Fruit fly (Drosophila melanogaster) whole organism, prepupa: Measurements from ENCODE around the gene CG12502.

ENCODE experiments used
- Blimp-1 ChIP-seq: fragments of 200-800 bp; sonication (Bioruptor generic); optimal IDR thresholded peaks from 3 replicates; lab custom pipeline; 2017; ENCODE audit warnings: missing biosample characterization, missing genetic modification characterization, mild to moderate bottlenecking, moderate library complexity, missing genetic modification reagents
- CG10631 ChIP-seq: fragments of 200-800 bp; sonication (Bioruptor generic); optimal IDR thresholded peaks from 2 replicates; lab custom pipeline; 2016; ENCODE audit warnings: missing biosample characterization, missing genetic modification characterization
- CG10669 ChIP-seq: fragments of 200-800 bp; sonication (Bioruptor generic); optimal IDR thresholded peaks from 3 replicates; lab custom pipeline; 2018; ENCODE audit warnings: missing biosample characterization, mild to moderate bottlenecking, missing genetic modification characterization, moderate library complexity
- CG11294 ChIP-seq: fragments of 200-800 bp; sonication (Bioruptor generic); IDR thresholded peaks from 2 replicates; pipeline ENCODE4 v1.3.6; 2022; ENCODE audit warnings: missing biosample characterization, missing genetic modification characterization
- CG11762 ChIP-seq: fragments of 200-800 bp; sonication (Bioruptor generic); optimal IDR thresholded peaks from 3 replicates; lab custom pipeline; 2016; ENCODE audit warnings: missing biosample characterization, missing genetic modification characterization; ENCODE audit not compliant: insufficient read depth
- CG11902 ChIP-seq: fragments of 200-800 bp; sonication (Bioruptor generic); optimal IDR thresholded peaks from 3 replicates; lab custom pipeline; 2016; ENCODE audit warnings: missing biosample characterization, missing genetic modification characterization
- CG15336 ChIP-seq: fragments of 200-800 bp; sonication (Bioruptor generic); IDR thresholded peaks from 2 replicates; pipeline ENCODE4 v1.3.6; 2022; ENCODE audit warnings: missing biosample characterization, missing genetic modification characterization
- CG1621 ChIP-seq: fragments of 200-800 bp; sonication (Bioruptor generic); optimal IDR thresholded peaks from 3 replicates; lab custom pipeline; 2018; ENCODE audit warnings: missing biosample characterization, mild to moderate bottlenecking, missing genetic modification characterization
- CG16779 ChIP-seq: fragments of 200-800 bp; sonication (Bioruptor generic); optimal IDR thresholded peaks from 3 replicates; lab custom pipeline; 2017; ENCODE audit warnings: missing biosample characterization, mild to moderate bottlenecking, missing genetic modification characterization
- CG3032 ChIP-seq: fragments of 200-800 bp; optimal IDR thresholded peaks from 2 replicates; lab custom pipeline; 2019; ENCODE audit warnings: missing biosample characterization, mild to moderate bottlenecking, missing genetic modification characterization, moderate library complexity
- CG31627 ChIP-seq: fragments of 200-800 bp; sonication (Bioruptor generic); optimal IDR thresholded peaks from 3 replicates; lab custom pipeline; 2016; ENCODE audit warnings: missing biosample characterization, missing genetic modification characterization
- CG32006 ChIP-seq: fragments of 200-800 bp; sonication (Bioruptor generic); optimal IDR thresholded peaks from 3 replicates; lab custom pipeline; 2017; ENCODE audit warnings: missing biosample characterization, mild to moderate bottlenecking, missing genetic modification characterization
- CG34406 ChIP-seq: fragments of 200-800 bp; sonication (Bioruptor generic); optimal IDR thresholded peaks from 3 replicates; lab custom pipeline; 2016; ENCODE audit warnings: missing biosample characterization, missing genetic modification characterization
- CG3919 ChIP-seq: fragments of 200-800 bp; sonication (Bioruptor generic); optimal IDR thresholded peaks from 3 replicates; lab custom pipeline; 2016; ENCODE audit warnings: missing biosample characterization, missing genetic modification characterization
- CG4318 ChIP-seq: fragments of 200-800 bp; sonication (Bioruptor generic); optimal IDR thresholded peaks from 3 replicates; lab custom pipeline; 2017; ENCODE audit warnings: missing biosample characterization, mild to moderate bottlenecking, missing genetic modification characterization
- CG6163 ChIP-seq: fragments of 200-800 bp; sonication (Bioruptor generic); IDR thresholded peaks from 3 replicates; pipeline ENCODE4 v1.3.6; 2022; ENCODE audit warnings: missing biosample characterization, missing genetic modification characterization
- CG6792 ChIP-seq: fragments of 200-800 bp; sonication (Bioruptor generic); optimal IDR thresholded peaks from 3 replicates; lab custom pipeline; 2016; ENCODE audit warnings: missing biosample characterization, missing genetic modification characterization
- CG6808 ChIP-seq: fragments of 200-800 bp; sonication (Bioruptor generic); optimal IDR thresholded peaks from 3 replicates; lab custom pipeline; 2017; ENCODE audit warnings: missing biosample characterization, missing genetic modification characterization, mild to moderate bottlenecking, moderate library complexity, missing genetic modification reagents
- CG6854 ChIP-seq: fragments of 200-800 bp; sonication (Bioruptor generic); optimal IDR thresholded peaks from 2 replicates; lab custom pipeline; 2017; ENCODE audit warnings: missing biosample characterization, mild to moderate bottlenecking, missing genetic modification characterization
- CG7368 ChIP-seq: fragments of 200-800 bp; sonication (Bioruptor generic); optimal IDR thresholded peaks from 3 replicates; lab custom pipeline; 2016; ENCODE audit warnings: missing biosample characterization, missing genetic modification characterization
- CG8119 ChIP-seq: fragments of 200-800 bp; sonication (Bioruptor generic); IDR thresholded peaks from 3 replicates; pipeline ENCODE4 v1.3.6; 2022; ENCODE audit warnings: missing biosample characterization, missing genetic modification characterization
- CG8319 ChIP-seq: fragments of 200-800 bp; sonication (Bioruptor generic); optimal IDR thresholded peaks from 3 replicates; lab custom pipeline; 2016; ENCODE audit warnings: missing biosample characterization, missing genetic modification characterization
- CG8632 ChIP-seq: fragments of 200-800 bp; sonication (Bioruptor generic); optimal IDR thresholded peaks from 3 replicates; lab custom pipeline; 2016; ENCODE audit warnings: missing biosample characterization, missing genetic modification characterization
- CG9139 ChIP-seq: fragments of 200-800 bp; sonication (Bioruptor generic); optimal IDR thresholded peaks from 3 replicates; lab custom pipeline; 2017; ENCODE audit warnings: missing biosample characterization, mild to moderate bottlenecking, missing genetic modification characterization
- Eip78C ChIP-seq: fragments of 200-800 bp; sonication (Bioruptor generic); peaks from one replicate; lab custom pipeline; 2016; ENCODE audit warnings: missing biosample characterization, missing genetic modification characterization
- Eip93F ChIP-seq: fragments of 200-800 bp; sonication (Bioruptor generic); optimal IDR thresholded peaks from 2 replicates; lab custom pipeline; 2016; ENCODE audit warnings: missing biosample characterization, mild to moderate bottlenecking, missing genetic modification characterization
- Ets21C ChIP-seq: fragments of 200-800 bp; sonication (Bioruptor generic); optimal IDR thresholded peaks from 3 replicates; lab custom pipeline; 2016; ENCODE audit warnings: missing biosample characterization, missing genetic modification characterization
- Gug ChIP-seq: fragments of 200-800 bp; sonication (Bioruptor generic); IDR thresholded peaks from 2 replicates; pipeline ENCODE4 v1.3.6; 2022; ENCODE audit warnings: missing biosample characterization, missing genetic modification characterization
- Hr38 ChIP-seq: sonication (Bioruptor generic); optimal IDR thresholded peaks from 2 replicates; lab custom pipeline; 2016; ENCODE audit warnings: missing biosample characterization, missing genetic modification characterization
- Hr4 ChIP-seq: fragments of 200-800 bp; sonication (Bioruptor generic); optimal IDR thresholded peaks from 3 replicates; lab custom pipeline; 2016; ENCODE audit warnings: missing biosample characterization, missing genetic modification characterization
- Lpt ChIP-seq: fragments of 200-800 bp; sonication (Bioruptor generic); optimal IDR thresholded peaks from 3 replicates; lab custom pipeline; 2016; ENCODE audit warnings: missing biosample characterization, missing genetic modification characterization
- Met ChIP-seq: fragments of 200-800 bp; sonication (Bioruptor generic); optimal IDR thresholded peaks from 3 replicates; lab custom pipeline; 2016; ENCODE audit warnings: missing biosample characterization, missing genetic modification characterization
- Smox ChIP-seq: fragments of 200-800 bp; sonication (Bioruptor generic); optimal IDR thresholded peaks from 3 replicates; lab custom pipeline; 2016; ENCODE audit warnings: missing biosample characterization, missing genetic modification characterization
- Sox102F ChIP-seq: fragments of 200-800 bp; sonication (Bioruptor generic); optimal IDR thresholded peaks from 2 replicates; lab custom pipeline; 2016; ENCODE audit warnings: missing biosample characterization, mild to moderate bottlenecking, missing genetic modification characterization
- Sox14 ChIP-seq: fragments of 200-800 bp; sonication (Bioruptor generic); optimal IDR thresholded peaks from 3 replicates; lab custom pipeline; 2016; ENCODE audit warnings: missing biosample characterization, missing genetic modification characterization
- Sox15 ChIP-seq: fragments of 200-800 bp; sonication (Bioruptor generic); optimal IDR thresholded peaks from 3 replicates; lab custom pipeline; 2016; ENCODE audit warnings: missing biosample characterization, missing genetic modification characterization
- achi ChIP-seq: fragments of 200-800 bp; sonication (Bioruptor generic); optimal IDR thresholded peaks from 3 replicates; lab custom pipeline; 2016; ENCODE audit warnings: missing biosample characterization, missing genetic modification characterization
- acj6 ChIP-seq: fragments of 200-800 bp; sonication (Bioruptor generic); optimal IDR thresholded peaks from 3 replicates; lab custom pipeline; 2016; ENCODE audit warnings: missing biosample characterization, missing genetic modification characterization
- dac ChIP-seq: fragments of 200-800 bp; sonication (Bioruptor generic); optimal IDR thresholded peaks from 2 replicates; lab custom pipeline; 2017; ENCODE audit warnings: missing biosample characterization, mild to moderate bottlenecking, missing genetic modification characterization
- dsx ChIP-seq: fragments of 200-800 bp; optimal IDR thresholded peaks from 3 replicates; lab custom pipeline; 2019; ENCODE audit warnings: missing biosample characterization, mild to moderate bottlenecking, missing genetic modification characterization, moderate library complexity; ENCODE audit not compliant: poor library complexity, severe bottlenecking
- eg ChIP-seq: fragments of 200-800 bp; sonication (Bioruptor generic); IDR thresholded peaks from 3 replicates; pipeline ENCODE4 v1.3.6; 2022; ENCODE audit warnings: missing biosample characterization, missing genetic modification characterization
- esn ChIP-seq: fragments of 200-800 bp; sonication (Bioruptor generic); optimal IDR thresholded peaks from 2 replicates; lab custom pipeline; 2016; ENCODE audit warnings: missing biosample characterization, mild to moderate bottlenecking, missing genetic modification characterization, moderate library complexity
- fd59A ChIP-seq: fragments of 200-800 bp; sonication (Bioruptor generic); optimal IDR thresholded peaks from 2 replicates; lab custom pipeline; 2017; ENCODE audit warnings: missing biosample characterization, mild to moderate bottlenecking, missing genetic modification characterization, missing genetic modification reagents
- lz ChIP-seq: fragments of 200-800 bp; sonication (Bioruptor generic); optimal IDR thresholded peaks from 3 replicates; lab custom pipeline; 2016; ENCODE audit warnings: missing biosample characterization, missing genetic modification characterization
- net ChIP-seq: fragments of 200-800 bp; sonication (Bioruptor generic); optimal IDR thresholded peaks from 3 replicates; lab custom pipeline; 2016; ENCODE audit warnings: missing biosample characterization, missing genetic modification characterization
- pdm3 ChIP-seq: fragments of 200-800 bp; sonication (Bioruptor generic); optimal IDR thresholded peaks from 3 replicates; lab custom pipeline; 2016; ENCODE audit warnings: missing biosample characterization, missing genetic modification characterization
- salr ChIP-seq, 2 experiments: fragments of 200-800 bp; sonication (Bioruptor generic); optimal IDR thresholded peaks; 3 replicates each; lab custom pipeline; 2016 to 2018; ENCODE audit warnings: missing biosample characterization in 2 of 2, missing genetic modification characterization in 2 of 2, mild to moderate bottlenecking in 1 of 2
- spab ChIP-seq: fragments of 200-800 bp; sonication (Bioruptor generic); optimal IDR thresholded peaks from 2 replicates; lab custom pipeline; 2017; ENCODE audit warnings: missing biosample characterization, mild to moderate bottlenecking, missing genetic modification characterization, missing genetic modification reagents
- ss ChIP-seq, 2 experiments: fragments of 200-800 bp; sonication (Bioruptor generic); optimal IDR thresholded peaks; 2 replicates in 1 of 2; 3 replicates in 1 of 2; lab custom pipeline; 2017 to 2018; ENCODE audit warnings: mild to moderate bottlenecking in 2 of 2, missing biosample characterization in 2 of 2, missing genetic modification characterization in 2 of 2, moderate library complexity in 1 of 2
- svp ChIP-seq: fragments of 200-800 bp; sonication (Bioruptor generic); peaks from one replicate; lab custom pipeline; 2016; ENCODE audit warnings: missing biosample characterization, missing genetic modification characterization
- vri ChIP-seq: fragments of 200-800 bp; sonication (Bioruptor generic); optimal IDR thresholded peaks from 3 replicates; lab custom pipeline; 2016; ENCODE audit warnings: missing biosample characterization, mild to moderate bottlenecking, missing genetic modification characterization

The CG12502 gene

DNA sequence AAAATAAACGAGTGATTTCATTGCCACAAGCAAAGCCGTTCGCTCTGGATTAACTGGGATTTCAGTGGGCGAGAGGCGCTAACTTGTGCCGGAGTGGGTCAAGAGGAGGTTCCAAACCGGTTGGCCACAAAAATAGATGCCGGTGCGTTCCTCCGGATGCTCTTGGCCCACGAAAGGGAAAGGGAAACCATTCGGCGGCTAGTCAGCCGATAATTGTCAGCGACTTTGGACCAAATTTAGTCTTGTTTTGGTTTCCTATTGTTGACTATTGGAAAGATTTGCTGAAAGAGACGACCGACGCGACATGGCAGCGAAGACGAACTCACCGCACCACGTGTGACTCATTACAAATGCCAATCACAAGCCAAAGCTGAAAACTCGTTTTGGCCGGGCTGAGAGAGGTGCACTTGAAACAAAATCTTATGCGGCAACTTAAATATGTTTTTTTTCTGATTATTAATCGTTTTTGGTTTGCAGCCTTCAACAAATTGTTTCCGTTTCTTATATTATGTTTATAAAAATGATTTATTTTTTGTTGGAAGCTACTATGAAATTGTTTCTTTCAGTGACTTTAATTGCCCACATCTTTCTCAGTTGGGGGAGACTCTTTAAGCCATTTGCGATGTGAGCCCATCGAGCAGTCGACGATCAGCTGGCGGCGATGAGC is 30.3 kb downstream of the CG12502 start, which contains the start of gene CG34056:
Gene CG34056 (plus strand): TSS at position 638 of the 667 bp plus-strand sequence.
- TF ChIP-seq CG11902 (GFP tag; lab: Kevin White, UChicago) (peak; percentile 94), achi (GFP tag; lab: Kevin White, UChicago) (peak; percentile 98), CG11294 (GFP tag; lab: Robert Waterston, UW) (peak; percentile 95), CG16779 (peak; percentile 93), Lpt (GFP tag; lab: Kevin White, UChicago) (peak; percentile 97), CG32006 (GFP tag; lab: Kevin White, UChicago) (peak; percentile 97), Ets21C (GFP tag; lab: Kevin White, UChicago) (peak; percentile 91), fd59A (GFP tag; lab: Kevin White, UChicago) (peak; percentile 94), Sox14 (GFP tag; lab: Kevin White, UChicago) (peak; percentile 96), Eip78C (GFP tag; lab: Kevin White, UChicago) (peak; percentile 100), CG8319 (GFP tag; lab: Kevin White, UChicago) (peak; percentile 96), ss (GFP tag; optimal IDR thresholded peaks at IDR 0.05; lab: Kevin White, UChicago) (peak; percentile 97), pdm3 (peak; percentile 97), CG6854 (GFP tag; lab: Kevin White, UChicago) (peak; percentile 95), CG1621 (tag; lab: Kevin White, UChicago) (peak; percentile 90), CG6808 (peak; percentile 97), Sox15 (GFP tag; lab: Kevin White, UChicago) (peak; percentile 93), CG31627 (GFP tag; lab: Kevin White, UChicago) (peak; percentile 95), CG4318 (GFP tag; lab: Kevin White, UChicago) (peak; percentile 92), dsx (GFP tag; lab: Kevin White, UChicago) (peak; percentile 95), CG10631 (peak; percentile 98), eg (GFP tag; lab: Robert Waterston, UW) (peak; percentile 99), Hr38 (GFP tag; lab: Kevin White, UChicago) (peak; percentile 27), dac (GFP tag; lab: Kevin White, UChicago) (peak; percentile 89), Gug (GFP tag; lab: Robert Waterston, UW) (peak; percentile 96), Met (GFP tag; lab: Kevin White, UChicago) (peak; percentile 97), CG15336 (GFP tag; lab: Robert Waterston, UW) (peak; percentile 99), Sox102F (peak; percentile 96), svp (peak; percentile 98), CG8632 (GFP tag; lab: Kevin White, UChicago) (peak; percentile 97), Eip93F (GFP tag; lab: Kevin White, UChicago) (peak; percentile 97), Hr4 (GFP tag; lab: Kevin White, UChicago) (peak; percentile 96), acj6 (GFP tag; lab: Kevin White, UChicago) (peak; percentile 97), CG10669 (GFP tag; lab: Kevin White, UChicago) (peak; percentile 98), Blimp-1 (GFP tag; lab: Kevin White, UChicago) (peak; percentile 89), CG34406 (peak; percentile 97), lz (GFP tag; lab: Kevin White, UChicago) (peak; percentile 96), CG11762 (GFP tag; lab: Kevin White, UChicago) (peak; percentile 98), Smox (GFP tag; lab: Kevin White, UChicago) (peak; percentile 95), CG9139 (GFP tag; lab: Kevin White, UChicago) (peak; percentile 97), CG6792 (GFP tag; lab: Kevin White, UChicago) (peak; percentile 98), CG7368 (GFP tag; lab: Kevin White, UChicago) (peak; percentile 97), vri (GFP tag; lab: Kevin White, UChicago) (peak; percentile 94), CG6163 (GFP tag; lab: Robert Waterston, UW) (peak; percentile 99), salr (GFP tag; optimal IDR thresholded peaks at IDR 0.05; lab: Kevin White, UChicago) (peak; percentile 85 to 95), CG8119 (GFP tag; lab: Robert Waterston, UW) (peak; percentile 99), net (peak; percentile 96), esn (GFP tag; lab: Kevin White, UChicago) (peak; percentile 98), CG3032 (tag; lab: Kevin White, UChicago) (peak; percentile 97), spab (GFP tag; lab: Kevin White, UChicago) (peak; percentile 97), CG3919 (GFP tag; lab: Kevin White, UChicago) (peak; percentile 99)
